Worm (Caenorhabditis elegans) whole organism, late embryonic: ENCODE results near the gene ttr-15.

Source experiments
- ahr-1 ChIP-seq: sonication (generic microtip); optimal IDR thresholded peaks from 2 replicates; lab custom pipeline; 2016; ENCODE audit warnings: missing genetic modification characterization, missing compliant biosample characterization
- dmd-4 ChIP-seq: sonication (generic microtip); optimal IDR thresholded peaks from 2 replicates; lab custom pipeline; 2016; ENCODE audit warnings: borderline replicate concordance, missing genetic modification characterization, missing compliant biosample characterization
- dve-1 ChIP-seq: sonication (generic microtip); optimal IDR thresholded peaks from 2 replicates; lab custom pipeline; 2017; ENCODE audit warnings: antibody characterized with exemption, mild to moderate bottlenecking, missing genetic modification characterization, missing compliant biosample characterization
- elt-4 ChIP-seq: sonication (generic microtip); optimal IDR thresholded peaks from 2 replicates; lab custom pipeline; 2016; ENCODE audit warnings: missing genetic modification characterization, missing compliant biosample characterization
- unc-86 ChIP-seq: sonication (generic microtip); optimal IDR thresholded peaks from 2 replicates; lab custom pipeline; 2016; ENCODE audit warnings: missing genetic modification characterization, missing compliant biosample characterization

ce11 chrIII:10294837-10295236, 42.8 kb upstream of the ttr-15 start, which contains the start of gene vglu-2:
- TF ChIP-seq elt-4 (tag; lab: Kevin White, UChicago) (no peak), dve-1 (tag; lab: Kevin White, UChicago) (no peak), ahr-1 (no peak), unc-86 (tag; lab: Kevin White, UChicago) (no peak), dmd-4 (no peak)
